Fruit fly (Drosophila melanogaster) whole organism, embryonic: ENCODE data around the gene CG33939.

Experiments used
- ATbp ChIP-seq: fragments of 200-800 bp; sonication (Bioruptor generic); optimal IDR thresholded peaks from 2 replicates; lab custom pipeline; 2017; ENCODE audit warnings: missing biosample characterization, mild to moderate bottlenecking, missing genetic modification characterization, missing genetic modification reagents
- Adf1 ChIP-seq: fragments of 200-800 bp; sonication (Bioruptor generic); IDR thresholded peaks from 2 replicates; pipeline ENCODE4 v1.3.6; 2022; ENCODE audit warnings: missing biosample characterization, missing genetic modification characterization
- CG10654 ChIP-seq: fragments of 200-800 bp; sonication (Bioruptor generic); optimal IDR thresholded peaks from 2 replicates; lab custom pipeline; 2016; ENCODE audit warnings: missing biosample characterization, missing genetic modification characterization
- CG11560 ChIP-seq: fragments of 200-800 bp; sonication (Bioruptor generic); IDR thresholded peaks from 3 replicates; pipeline ENCODE4 v1.3.6; 2022; ENCODE audit warnings: missing biosample characterization, missing genetic modification characterization
- CG12155 ChIP-seq: fragments of 200-800 bp; sonication (Bioruptor generic); optimal IDR thresholded peaks from 3 replicates; lab custom pipeline; 2016; ENCODE audit warnings: missing biosample characterization, missing genetic modification characterization
- CG12299 ChIP-seq: fragments of 200-800 bp; sonication (Bioruptor generic); optimal IDR thresholded peaks from 2 replicates; lab custom pipeline; 2018; ENCODE audit warnings: missing biosample characterization, mild to moderate bottlenecking, missing genetic modification characterization
- CG12391 ChIP-seq: fragments of 200-800 bp; sonication (Bioruptor generic); optimal IDR thresholded peaks from 3 replicates; lab custom pipeline; 2018; ENCODE audit warnings: missing biosample characterization, mild to moderate bottlenecking, missing genetic modification characterization, moderate library complexity
- CG13123 ChIP-seq: fragments of 200-800 bp; sonication (Bioruptor generic); optimal IDR thresholded peaks from 2 replicates; lab custom pipeline; 2016; ENCODE audit warnings: missing biosample characterization, missing genetic modification characterization
- CG13624 ChIP-seq: fragments of 200-800 bp; sonication (Bioruptor generic); optimal IDR thresholded peaks from 2 replicates; lab custom pipeline; 2016; ENCODE audit warnings: missing biosample characterization, missing genetic modification characterization
- CG15514 ChIP-seq: fragments of 200-800 bp; sonication (Bioruptor generic); optimal IDR thresholded peaks from 3 replicates; lab custom pipeline; 2017; ENCODE audit warnings: missing biosample characterization, missing genetic modification characterization, mild to moderate bottlenecking, moderate library complexity, missing genetic modification reagents
- CG1647 ChIP-seq: fragments of 200-800 bp; sonication (Bioruptor generic); optimal IDR thresholded peaks from 3 replicates; lab custom pipeline; 2016; ENCODE audit warnings: missing biosample characterization, missing genetic modification characterization
- CG16815 ChIP-seq: fragments of 200-800 bp; sonication (Bioruptor generic); optimal IDR thresholded peaks from 3 replicates; lab custom pipeline; 2017; ENCODE audit warnings: missing biosample characterization, mild to moderate bottlenecking, missing genetic modification characterization
- CG2199 ChIP-seq: fragments of 200-800 bp; sonication (Bioruptor generic); IDR thresholded peaks from 3 replicates; pipeline ENCODE4 v1.3.6; 2022; ENCODE audit warnings: missing biosample characterization, missing genetic modification characterization
- CG30020 ChIP-seq: fragments of 200-800 bp; optimal IDR thresholded peaks from 2 replicates; lab custom pipeline; 2019; ENCODE audit warnings: missing biosample characterization, mild to moderate bottlenecking, missing genetic modification characterization, moderate library complexity
- CG34376 ChIP-seq: fragments of 200-800 bp; sonication (Bioruptor generic); optimal IDR thresholded peaks from 2 replicates; lab custom pipeline; 2018; ENCODE audit warnings: missing biosample characterization, mild to moderate bottlenecking, missing genetic modification characterization
- CG34422 ChIP-seq: fragments of 200-800 bp; sonication (Bioruptor generic); IDR thresholded peaks from 3 replicates; pipeline ENCODE4 v1.3.6; 2022; ENCODE audit warnings: missing biosample characterization, missing genetic modification characterization
- CG4424 ChIP-seq: fragments of 200-800 bp; sonication (Bioruptor generic); optimal IDR thresholded peaks from 3 replicates; lab custom pipeline; 2016; ENCODE audit warnings: missing biosample characterization, missing genetic modification characterization
- CG8089 ChIP-seq: fragments of 200-800 bp; sonication (Bioruptor generic); optimal IDR thresholded peaks from 3 replicates; lab custom pipeline; 2016; ENCODE audit warnings: missing biosample characterization, missing genetic modification characterization
- CG9876 ChIP-seq: fragments of 200-800 bp; sonication (Bioruptor generic); optimal IDR thresholded peaks from 2 replicates; lab custom pipeline; 2016; ENCODE audit warnings: missing biosample characterization, missing genetic modification characterization
- CrebB ChIP-seq: fragments of 200-800 bp; sonication (Bioruptor generic); optimal IDR thresholded peaks from 3 replicates; lab custom pipeline; 2018; ENCODE audit warnings: missing biosample characterization, mild to moderate bottlenecking, missing genetic modification characterization
- ERR ChIP-seq: fragments of 200-800 bp; sonication (Bioruptor generic); optimal IDR thresholded peaks from 2 replicates; lab custom pipeline; 2016; ENCODE audit warnings: missing biosample characterization, missing genetic modification characterization
- Elba2 ChIP-seq: fragments of 200-800 bp; sonication (Bioruptor generic); optimal IDR thresholded peaks from 3 replicates; lab custom pipeline; 2016; ENCODE audit warnings: missing biosample characterization, missing genetic modification characterization
- Ets97D ChIP-seq: fragments of 200-800 bp; sonication (Bioruptor generic); optimal IDR thresholded peaks from 3 replicates; lab custom pipeline; 2016; ENCODE audit warnings: missing biosample characterization, missing genetic modification characterization
- Fer1 ChIP-seq: fragments of 200-800 bp; sonication (Bioruptor generic); optimal IDR thresholded peaks from 2 replicates; lab custom pipeline; 2017; ENCODE audit warnings: missing biosample characterization, mild to moderate bottlenecking, missing genetic modification characterization
- H15 ChIP-seq: fragments of 200-800 bp; sonication (Bioruptor generic); IDR thresholded peaks from 3 replicates; pipeline ENCODE4 v1.3.6; 2022; ENCODE audit warnings: missing biosample characterization, missing genetic modification characterization
- HmgZ ChIP-seq: fragments of 200-800 bp; sonication (Bioruptor generic); optimal IDR thresholded peaks from 2 replicates; lab custom pipeline; 2018; ENCODE audit warnings: missing biosample characterization, mild to moderate bottlenecking, missing genetic modification characterization
- MBD-R2 ChIP-seq: fragments of 200-800 bp; sonication (Bioruptor generic); IDR thresholded peaks from 2 replicates; pipeline ENCODE4 v1.3.6; 2022; ENCODE audit warnings: missing biosample characterization, missing genetic modification characterization
- Meics ChIP-seq: fragments of 200-800 bp; sonication (Bioruptor generic); optimal IDR thresholded peaks from 2 replicates; lab custom pipeline; 2017; ENCODE audit warnings: missing biosample characterization, mild to moderate bottlenecking, missing genetic modification characterization
- Optix ChIP-seq: fragments of 200-800 bp; sonication (Bioruptor generic); IDR thresholded peaks from 3 replicates; pipeline ENCODE4 v1.3.6; 2022; ENCODE audit warnings: missing biosample characterization, missing genetic modification characterization
- Sin3A ChIP-seq: fragments of >200 bp; optimal IDR thresholded peaks from 2 replicates; lab custom pipeline; 2018
- Spps ChIP-seq: fragments of 200-800 bp; sonication (Bioruptor generic); optimal IDR thresholded peaks from 2 replicates; lab custom pipeline; 2018; ENCODE audit warnings: missing biosample characterization, mild to moderate bottlenecking, missing genetic modification characterization
- TFAM ChIP-seq: fragments of 200-800 bp; sonication (Bioruptor generic); optimal IDR thresholded peaks from 2 replicates; lab custom pipeline; 2017; ENCODE audit warnings: missing biosample characterization, missing genetic modification characterization, inconsistent platforms
- Trl ChIP-seq, 3 experiments: fragments of >200 bp in 2 of 3; fragments of 200-800 bp in 1 of 3; sonication (Bioruptor generic) in 1 of 3; optimal IDR thresholded peaks; 2 replicates in 1 of 3; 3 replicates in 2 of 3; lab custom pipeline; 2016 to 2017; ENCODE audit warnings: missing biosample characterization in 1 of 3, missing genetic modification characterization in 1 of 3
- cad ChIP-seq: fragments of >200 bp; optimal IDR thresholded peaks from 2 replicates; lab custom pipeline; 2017; ENCODE audit warnings: missing biosample characterization, missing genetic modification characterization
- cg ChIP-seq: fragments of 200-800 bp; sonication (Bioruptor generic); optimal IDR thresholded peaks from 3 replicates; lab custom pipeline; 2019; ENCODE audit warnings: missing biosample characterization, mild to moderate bottlenecking, missing genetic modification characterization, moderate library complexity
- chinmo ChIP-seq: fragments of 200-800 bp; sonication (Bioruptor generic); IDR thresholded peaks from 4 replicates; pipeline ENCODE4 v1.3.6; 2022; ENCODE audit warnings: missing biosample characterization, missing genetic modification characterization; ENCODE audit not compliant: partially characterized antibody
- chn ChIP-seq: fragments of 200-800 bp; sonication (Bioruptor generic); optimal IDR thresholded peaks from 2 replicates; lab custom pipeline; 2016; ENCODE audit warnings: missing biosample characterization, missing genetic modification characterization
- crc ChIP-seq: fragments of 200-800 bp; sonication (Bioruptor generic); optimal IDR thresholded peaks from 2 replicates; lab custom pipeline; 2016; ENCODE audit warnings: missing biosample characterization, missing genetic modification characterization
- disco-r ChIP-seq: fragments of 200-800 bp; sonication (Bioruptor generic); optimal IDR thresholded peaks from 2 replicates; lab custom pipeline; 2016; ENCODE audit warnings: missing biosample characterization, missing genetic modification characterization
- h ChIP-seq: fragments of >200 bp; optimal IDR thresholded peaks from 2 replicates; lab custom pipeline; 2017
- her ChIP-seq: fragments of 200-800 bp; sonication (Bioruptor generic); optimal IDR thresholded peaks from 2 replicates; lab custom pipeline; 2016; ENCODE audit warnings: missing biosample characterization, missing genetic modification characterization
- jumu ChIP-seq: fragments of 200-800 bp; sonication (Bioruptor generic); optimal IDR thresholded peaks from 3 replicates; lab custom pipeline; 2016; ENCODE audit warnings: missing biosample characterization, missing genetic modification characterization
- sens ChIP-seq: fragments of 200-800 bp; sonication (Bioruptor generic); peaks from one replicate; lab custom pipeline; 2016; ENCODE audit warnings: missing biosample characterization, missing genetic modification characterization
- seq ChIP-seq: fragments of 200-800 bp; sonication (Bioruptor generic); IDR thresholded peaks from 2 replicates; pipeline ENCODE4 v1.3.6; 2022; ENCODE audit warnings: missing biosample characterization, missing genetic modification characterization
- sim ChIP-seq: fragments of 200-800 bp; sonication (Bioruptor generic); IDR thresholded peaks from 2 replicates; pipeline ENCODE4 v1.3.6; 2022; ENCODE audit warnings: missing biosample characterization, missing genetic modification characterization
- slbo ChIP-seq: fragments of 200-800 bp; sonication (Bioruptor generic); IDR thresholded peaks from 2 replicates; pipeline ENCODE4 v1.3.6; 2022; ENCODE audit warnings: missing biosample characterization, missing genetic modification characterization
- slp2 ChIP-seq: fragments of 200-800 bp; sonication (Bioruptor generic); optimal IDR thresholded peaks from 2 replicates; lab custom pipeline; 2016; ENCODE audit warnings: missing biosample characterization, missing genetic modification characterization
- so ChIP-seq: fragments of 200-800 bp; sonication (Bioruptor generic); IDR thresholded peaks from 3 replicates; pipeline ENCODE4 v1.3.6; 2022; ENCODE audit warnings: missing biosample characterization, missing genetic modification characterization
- tin ChIP-seq: fragments of 200-800 bp; sonication (Bioruptor generic); optimal IDR thresholded peaks from 3 replicates; lab custom pipeline; 2016; ENCODE audit warnings: missing biosample characterization, missing genetic modification characterization
- wdn ChIP-seq: fragments of 200-800 bp; sonication (Bioruptor generic); IDR thresholded peaks from 2 replicates; pipeline ENCODE4 v1.3.6; 2022; ENCODE audit warnings: missing biosample characterization, missing genetic modification characterization
- zen2 ChIP-seq: fragments of 200-800 bp; sonication (Bioruptor generic); IDR thresholded peaks from 3 replicates; pipeline ENCODE4 v1.3.6; 2022; ENCODE audit warnings: missing biosample characterization, missing genetic modification characterization; ENCODE audit not compliant: partially characterized antibody
- zf30C ChIP-seq: fragments of 200-800 bp; sonication (Bioruptor generic); optimal IDR thresholded peaks from 3 replicates; lab custom pipeline; 2018; ENCODE audit warnings: missing biosample characterization, mild to moderate bottlenecking, missing genetic modification characterization

The CG33939 gene

dm6 chrX:19155922-19156437, 18.7 kb downstream of the CG33939 start (continued):
- TF ChIP-seq Trl (optimal IDR thresholded peaks at IDR 0.05; lab: Kevin White, UChicago) (peak in 1 of 2 experiments; percentile 20), Trl (GFP tag; optimal IDR thresholded peaks at IDR 0.05; lab: Kevin White, UChicago) (peak; percentile 54), Adf1 (GFP tag; lab: Robert Waterston, UW) (peak; percentile 23; the same call in 1 of the 2 replicates), zf30C (GFP tag; lab: Kevin White, UChicago) (peak; percentile 96), slbo (GFP tag; lab: Robert Waterston, UW) (peak; percentile 73), seq (no peak), CG30020 (tag; lab: Kevin White, UChicago) (peak; percentile 51), CrebB (peak; percentile 29), chinmo (GFP tag; lab: Robert Waterston, UW) (no peak), CG12299 (tag; lab: Kevin White, UChicago) (peak; percentile 53), cg (GFP tag; lab: Kevin White, UChicago) (no peak), CG9876 (GFP tag; lab: Kevin White, UChicago) (no peak), CG34376 (GFP tag; lab: Kevin White, UChicago) (no peak), CG15514 (GFP tag; lab: Kevin White, UChicago) (peak; percentile 57), Optix (GFP tag; lab: Robert Waterston, UW) (peak; percentile 51; the same call in 1 of the 3 replicates), CG11560 (tag; lab: Robert Waterston, UW) (0 out of 3 replicates have a peak, but pooled peaks have one; percentile 58), CG10654 (peak; percentile 75), tin (GFP tag; lab: Kevin White, UChicago) (peak; percentile 82), sens (GFP tag; lab: Kevin White, UChicago) (peak; percentile 92), crc (no peak), CG1647 (GFP tag; lab: Kevin White, UChicago) (peak; percentile 34), H15 (GFP tag; lab: Robert Waterston, UW) (peak; percentile 58; the same call in 1 of the 3 replicates), her (GFP tag; lab: Kevin White, UChicago) (peak; percentile 3), zen2 (no peak), CG13624 (GFP tag; lab: Kevin White, UChicago) (no peak), CG16815 (GFP tag; lab: Kevin White, UChicago) (peak; percentile 90), CG8089 (peak; percentile 38), Fer1 (peak; percentile 75), CG2199 (peak; percentile 70; the same call in 1 of the 3 replicates), sim (GFP tag; lab: Robert Waterston, UW) (peak; percentile 83), cad (GFP tag; lab: Kevin White, UChicago) (no peak), Meics (GFP tag; lab: Kevin White, UChicago) (peak; percentile 76), ATbp (GFP tag; lab: Kevin White, UChicago) (peak; percentile 56), TFAM (peak; percentile 50), CG4424 (GFP tag; lab: Kevin White, UChicago) (peak; percentile 86), CG12155 (GFP tag; lab: Kevin White, UChicago) (peak; percentile 69), CG12391 (tag; lab: Kevin White, UChicago) (peak; percentile 89), Sin3A (lab: Kevin White, UChicago) (no peak), CG34422 (GFP tag; lab: Robert Waterston, UW) (peak; percentile 76; the same call in 2 of the 3 replicates), MBD-R2 (GFP tag; lab: Robert Waterston, UW) (peak; percentile 59; the same call in 1 of the 2 replicates), disco-r (GFP tag; lab: Kevin White, UChicago) (no peak), h (lab: Kevin White, UChicago) (no peak), jumu (GFP tag; lab: Kevin White, UChicago) (peak; percentile 37), slp2 (GFP tag; lab: Kevin White, UChicago) (peak; percentile 2), ERR (GFP tag; lab: Kevin White, UChicago) (no peak), so (GFP tag; lab: Robert Waterston, UW) (peak; percentile 61; the same call in 2 of the 3 replicates), CG13123 (GFP tag; lab: Kevin White, UChicago) (peak; percentile 67), Spps (tag; lab: Kevin White, UChicago) (peak; percentile 90), chn (GFP tag; lab: Kevin White, UChicago) (peak; percentile 69), Elba2 (GFP tag; lab: Kevin White, UChicago) (peak; percentile 67), HmgZ (tag; lab: Kevin White, UChicago) (peak; percentile 50), Ets97D (no peak), wdn (GFP tag; lab: Robert Waterston, UW) (peak; percentile 55)
